Worm (Caenorhabditis elegans) whole organism, late embryonic: ENCODE results near the gene hphd-1.

Experiments used
- ceh-2 ChIP-seq: sonication (generic microtip); optimal IDR thresholded peaks from 2 replicates; lab custom pipeline; 2016; ENCODE audit warnings: missing genotype, missing genetic modification characterization, missing compliant biosample characterization
- ceh-9 ChIP-seq: sonication (generic microtip); optimal IDR thresholded peaks from 2 replicates; lab custom pipeline; 2016; ENCODE audit warnings: mild to moderate bottlenecking, missing genetic modification characterization, inconsistent platforms, missing compliant biosample characterization
- hlh-15 ChIP-seq: sonication (generic microtip); optimal IDR thresholded peaks from 2 replicates; lab custom pipeline; 2016; ENCODE audit warnings: missing genetic modification characterization, missing compliant biosample characterization
- nfya-1 ChIP-seq: sonication (generic microtip); optimal IDR thresholded peaks from 2 replicates; lab custom pipeline; 2017; ENCODE audit warnings: missing genetic modification characterization, mild to moderate bottlenecking, missing compliant biosample characterization, antibody characterized with exemption, moderate library complexity
- nhr-11 ChIP-seq: fragments of 150-350 bp; optimal IDR thresholded peaks from 2 replicates; lab custom pipeline; 2014; ENCODE audit warnings: missing biosample characterization, missing genetic modification characterization
- pha-2 ChIP-seq: sonication (generic microtip); optimal IDR thresholded peaks from 2 replicates; lab custom pipeline; 2017; ENCODE audit warnings: mild to moderate bottlenecking, missing genetic modification characterization, missing compliant biosample characterization
- unc-86 ChIP-seq: sonication (generic microtip); optimal IDR thresholded peaks from 2 replicates; lab custom pipeline; 2016; ENCODE audit warnings: missing genetic modification characterization, missing compliant biosample characterization

DNA sequence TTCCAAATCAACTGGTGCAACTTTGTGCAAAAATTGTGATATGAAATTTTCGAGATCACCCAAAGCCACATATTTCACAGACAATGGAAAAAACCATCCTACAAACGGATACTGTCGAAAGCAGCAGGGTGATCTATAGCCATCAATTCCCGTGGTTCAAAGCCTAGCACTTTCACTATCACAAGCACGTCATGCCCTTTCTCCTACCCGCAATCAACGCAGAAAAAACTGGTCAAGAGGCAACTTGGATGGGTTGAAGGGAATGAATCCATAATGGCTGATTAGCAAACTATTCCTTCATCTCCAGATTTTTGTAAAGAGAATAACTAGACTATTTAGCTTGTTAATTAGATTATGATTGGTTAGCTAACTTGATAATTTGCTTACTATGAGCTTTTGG, 34.6 kb downstream of the hphd-1 start:
- TF ChIP-seq ceh-9 (no peak), nfya-1 (tag; lab: Kevin White, UChicago) (no peak), hlh-15 (tag; lab: Kevin White, UChicago) (no peak), nhr-11 (tag; lab: Kevin White, UChicago) (no peak), pha-2 (tag; lab: Kevin White, UChicago) (no peak), unc-86 (tag; lab: Kevin White, UChicago) (no peak), ceh-2 (tag; lab: Kevin White, UChicago) (no peak)
